Worm (Caenorhabditis elegans): ENCODE results near the gene W09D6.5.
A peak's percentile ranks its signal among the peaks of the same experiment; 100 is the strongest.

W09D6.5 gene

ce11 chrIII:11123844-11124243, 35.6 kb downstream of the W09D6.5 start:
- no peak for TF ChIP-seq unc-62 (GFP tag; optimal IDR thresholded peaks at IDR 0.05)
- TF ChIP-seq egl-44 (GFP tag; IDR thresholded peaks at IDR 0.05), result peak; percentile 32; the same call in 1 of the 2 replicates
- 0 out of 2 replicates have a peak, but pooled peaks have one; percentile 61 for TF ChIP-seq nhr-120 (GFP tag; IDR thresholded peaks at IDR 0.05)
- no peak for TF ChIP-seq ceh-40 (GFP tag; IDR thresholded peaks at IDR 0.05)
- TF ChIP-seq F10E7.11 (tag; optimal IDR thresholded peaks at IDR 0.05), result no peak
- TF ChIP-seq snpc-1.1 (tag; optimal IDR thresholded peaks at IDR 0.05; ENCODE audit: insufficient read depth), result peak; percentile 84
- 0 out of 2 replicates have a peak, but pooled peaks have one; percentile 37 for TF ChIP-seq D2030.7 (GFP tag; IDR thresholded peaks at IDR 0.05)
- TF ChIP-seq C17E4.6 (GFP tag; IDR thresholded peaks at IDR 0.05), result no peak
- no peak for TF ChIP-seq rpc-1 (optimal IDR thresholded peaks at IDR 0.05)
- TF ChIP-seq rpc-1 (tag; optimal IDR thresholded peaks at IDR 0.05), result no peak
- TF ChIP-seq F57A8.1 (GFP tag; optimal IDR thresholded peaks at IDR 0.05), result no peak
- TF ChIP-seq snpc-4 (GFP tag; optimal IDR thresholded peaks at IDR 0.05), result peak; percentile 83
- peak in 3 of 4 experiments; percentile 78 to 93 (median 91) for TF ChIP-seq snpc-4 (tag; optimal IDR thresholded peaks at IDR 0.05)
- no peak for TF ChIP-seq mxl-1 (tag; optimal IDR thresholded peaks at IDR 0.05)
- TF ChIP-seq egl-18 (GFP tag; IDR thresholded peaks at IDR 0.05), result no peak
- TF ChIP-seq lsy-27 (tag; optimal IDR thresholded peaks at IDR 0.05; ENCODE audit: borderline replicate concordance, insufficient read depth), result no peak
- TF ChIP-seq hrde-1 (tag; optimal IDR thresholded peaks at IDR 0.05; ENCODE audit: borderline replicate concordance), result no peak
- TF ChIP-seq T07F8.4 (tag; optimal IDR thresholded peaks at IDR 0.05), result no peak
- no peak for TF ChIP-seq Y67H2A.10 (GFP tag; conservative IDR thresholded peaks at IDR 0.05)
- no peak for TF ChIP-seq xnd-1 (tag; optimal IDR thresholded peaks at IDR 0.05)
- no peak for TF ChIP-seq lir-1 (GFP tag; conservative IDR thresholded peaks at IDR 0.05)
- 0 out of 2 replicates have a peak, but pooled peaks have one; percentile 11 for TF ChIP-seq mcd-1 (GFP tag; IDR thresholded peaks at IDR 0.05)
- TF ChIP-seq B0336.3 (GFP tag; IDR thresholded peaks at IDR 0.05), result no peak
- TF ChIP-seq lag-1 (GFP tag; IDR thresholded peaks at IDR 0.05), result no peak
- no peak for TF ChIP-seq F52B5.7 (tag; optimal IDR thresholded peaks at IDR 0.05)
- no peak for TF ChIP-seq dox-1 (GFP tag; IDR thresholded peaks at IDR 0.05)
- TF ChIP-seq hmg-1.2 (GFP tag; IDR thresholded peaks at IDR 0.05), result peak; percentile 73
- TF ChIP-seq madf-6 (GFP tag; IDR thresholded peaks at IDR 0.05), result peak; percentile 46
- no peak for TF ChIP-seq madf-3 (GFP tag; IDR thresholded peaks at IDR 0.05)
- no peak for TF ChIP-seq lin-40 (tag; optimal IDR thresholded peaks at IDR 0.05)
- TF ChIP-seq nfya-1 (tag; optimal IDR thresholded peaks at IDR 0.05; ENCODE audit: borderline replicate concordance, insufficient read depth), result no peak
- TF ChIP-seq tbx-9 (tag; optimal IDR thresholded peaks at IDR 0.05; ENCODE audit: borderline replicate concordance), result no peak
- no peak for TF ChIP-seq B0019.2 (GFP tag; conservative IDR thresholded peaks at IDR 0.05)
- TF ChIP-seq attf-6 (GFP tag; IDR thresholded peaks at IDR 0.05), result peak; percentile 70; the same call in 1 of the 2 replicates
- 0 out of 2 replicates have a peak, but pooled peaks have one; percentile 13 for TF ChIP-seq hsf-1 (GFP tag; IDR thresholded peaks at IDR 0.05)
- 0 out of 2 replicates have a peak, but pooled peaks have one; percentile 10 for TF ChIP-seq pbrm-1 (GFP tag; IDR thresholded peaks at IDR 0.05)

ce11 chrIII:11127528-11127927, 39.2 kb downstream of the W09D6.5 start, which contains the start of gene Y48A6C.8:
Gene Y48A6C.8 (minus strand): TSS chrIII:11127628.
- no peak for TF ChIP-seq F55B11.4 (tag; optimal IDR thresholded peaks at IDR 0.05; ENCODE audit: borderline replicate concordance, insufficient read depth)
- TF ChIP-seq ccch-3 (GFP tag; optimal IDR thresholded peaks at IDR 0.05), result no peak
- TF ChIP-seq dox-1 (GFP tag; IDR thresholded peaks at IDR 0.05), result no peak
- no peak for TF ChIP-seq hsf-1 (GFP tag; IDR thresholded peaks at IDR 0.05)
- no peak for TF ChIP-seq akir-1 (GFP tag; optimal IDR thresholded peaks at IDR 0.05)
- no peak for TF ChIP-seq unc-130 (GFP tag; optimal IDR thresholded peaks at IDR 0.05)
- no peak for TF ChIP-seq mes-4 (tag; optimal IDR thresholded peaks at IDR 0.05)
- no peak for TF ChIP-seq tbx-9 (tag; optimal IDR thresholded peaks at IDR 0.05; ENCODE audit: borderline replicate concordance)
- no peak for TF ChIP-seq K11D2.4 (GFP tag; IDR thresholded peaks at IDR 0.05)
- TF ChIP-seq madf-6 (GFP tag; IDR thresholded peaks at IDR 0.05), result no peak
- TF ChIP-seq tbp1 (GFP tag; optimal IDR thresholded peaks at IDR 0.05), result no peak
- TF ChIP-seq F37B4.10 (GFP tag; IDR thresholded peaks at IDR 0.05), result no peak
- TF ChIP-seq F57A8.1 (GFP tag; optimal IDR thresholded peaks at IDR 0.05), result no peak
- no peak for TF ChIP-seq mcd-1 (GFP tag; IDR thresholded peaks at IDR 0.05)
- no peak for TF ChIP-seq tlf-1 (GFP tag; optimal IDR thresholded peaks at IDR 0.05)
